Worm (Caenorhabditis elegans): ENCODE data around the gene F14F9.3.

- TF ChIP-seq flt-1 (GFP tag; IDR thresholded peaks at IDR 0.05): no peak
- no peak for TF ChIP-seq klf-2 (GFP tag; conservative IDR thresholded peaks at IDR 0.05)
- TF ChIP-seq cog-1 (tag; optimal IDR thresholded peaks at IDR 0.05): no peak
- TF ChIP-seq T22C8.4 (GFP tag; IDR thresholded peaks at IDR 0.05): no peak
- no peak for TF ChIP-seq ref-1 (GFP tag; conservative IDR thresholded peaks at IDR 0.05)
Observed at ce11 chrV:5088311-5088710, 49.7 kb upstream of the F14F9.3 start.
